Fruit fly (Drosophila melanogaster) whole organism, embryonic: ENCODE data around the gene MEP-1.

ENCODE experiments used
- Ada2b ChIP-seq: fragments of 200-800 bp; sonication (Bioruptor generic); IDR thresholded peaks from 2 replicates; pipeline ENCODE4 v1.3.6; 2022; ENCODE audit warnings: missing biosample characterization, missing genetic modification characterization
- Adf1 ChIP-seq: fragments of 200-800 bp; sonication (Bioruptor generic); IDR thresholded peaks from 2 replicates; pipeline ENCODE4 v1.3.6; 2022; ENCODE audit warnings: missing biosample characterization, missing genetic modification characterization
- Aef1 ChIP-seq: fragments of 200-800 bp; sonication (Bioruptor generic); IDR thresholded peaks from 3 replicates; pipeline ENCODE4 v1.3.6; 2022; ENCODE audit warnings: missing biosample characterization, missing genetic modification characterization
- CG10654 ChIP-seq: fragments of 200-800 bp; sonication (Bioruptor generic); optimal IDR thresholded peaks from 2 replicates; lab custom pipeline; 2016; ENCODE audit warnings: missing biosample characterization, missing genetic modification characterization
- CG11093 ChIP-seq: fragments of 200-800 bp; sonication (Bioruptor generic); IDR thresholded peaks from 3 replicates; pipeline ENCODE4 v1.3.6; 2022; ENCODE audit warnings: missing biosample characterization, missing genetic modification characterization
- CG12071 ChIP-seq: fragments of 200-800 bp; sonication (Bioruptor generic); optimal IDR thresholded peaks from 3 replicates; lab custom pipeline; 2018; ENCODE audit warnings: missing biosample characterization, mild to moderate bottlenecking, missing genetic modification characterization
- CG12391 ChIP-seq: fragments of 200-800 bp; sonication (Bioruptor generic); optimal IDR thresholded peaks from 3 replicates; lab custom pipeline; 2018; ENCODE audit warnings: missing biosample characterization, mild to moderate bottlenecking, missing genetic modification characterization, moderate library complexity
- CG14441 ChIP-seq: fragments of 200-800 bp; sonication (Bioruptor generic); IDR thresholded peaks from 2 replicates; pipeline ENCODE4 v1.3.6; 2022; ENCODE audit warnings: missing biosample characterization, missing genetic modification characterization
- CG15269 ChIP-seq: fragments of 200-800 bp; sonication (Bioruptor generic); optimal IDR thresholded peaks from 2 replicates; lab custom pipeline; 2018; ENCODE audit warnings: missing biosample characterization, mild to moderate bottlenecking, missing genetic modification characterization, moderate library complexity
- CG17186 ChIP-seq: fragments of 200-800 bp; sonication (Bioruptor generic); optimal IDR thresholded peaks from 3 replicates; lab custom pipeline; 2017; ENCODE audit warnings: missing biosample characterization, missing genetic modification reagents, missing genetic modification characterization
- CG17829 ChIP-seq: fragments of 200-800 bp; optimal IDR thresholded peaks from 2 replicates; lab custom pipeline; 2019; ENCODE audit warnings: missing biosample characterization, mild to moderate bottlenecking, missing genetic modification characterization, moderate library complexity
- CG18476 ChIP-seq: fragments of 200-800 bp; sonication (Bioruptor generic); optimal IDR thresholded peaks from 2 replicates; lab custom pipeline; 2016; ENCODE audit warnings: missing biosample characterization, mild to moderate bottlenecking, missing genetic modification characterization
- CG2712 ChIP-seq: fragments of 200-800 bp; optimal IDR thresholded peaks from 3 replicates; lab custom pipeline; 2019; ENCODE audit warnings: missing biosample characterization, mild to moderate bottlenecking, missing genetic modification characterization, moderate library complexity
- CG31224 ChIP-seq: fragments of 200-800 bp; sonication (Bioruptor generic); IDR thresholded peaks from 2 replicates; pipeline ENCODE4 v1.3.6; 2022; ENCODE audit warnings: missing biosample characterization, missing genetic modification characterization
- CG3281 ChIP-seq: fragments of 200-800 bp; sonication (Bioruptor generic); optimal IDR thresholded peaks from 3 replicates; lab custom pipeline; 2017; ENCODE audit warnings: missing biosample characterization, mild to moderate bottlenecking, missing genetic modification characterization
- CG4360 ChIP-seq: fragments of 200-800 bp; sonication (Bioruptor generic); IDR thresholded peaks from 2 replicates; pipeline ENCODE4 v1.3.6; 2022; ENCODE audit warnings: missing biosample characterization, missing genetic modification characterization
- CG7745 ChIP-seq: fragments of 200-800 bp; sonication (Bioruptor generic); optimal IDR thresholded peaks from 2 replicates; lab custom pipeline; 2018; ENCODE audit warnings: missing biosample characterization, mild to moderate bottlenecking, missing genetic modification characterization, moderate library complexity
- CG8388 ChIP-seq: fragments of 200-800 bp; sonication (Bioruptor generic); optimal IDR thresholded peaks from 2 replicates; lab custom pipeline; 2019; ENCODE audit warnings: missing biosample characterization, mild to moderate bottlenecking, missing genetic modification characterization, moderate library complexity
- D19A ChIP-seq: fragments of 200-800 bp; optimal IDR thresholded peaks from 3 replicates; lab custom pipeline; 2019; ENCODE audit warnings: missing biosample characterization, mild to moderate bottlenecking, missing genetic modification characterization, moderate library complexity
- Dbx ChIP-seq: fragments of 200-800 bp; sonication (Bioruptor generic); IDR thresholded peaks from 3 replicates; pipeline ENCODE4 v1.3.6; 2022; ENCODE audit warnings: missing biosample characterization, missing genetic modification characterization
- Ets65A ChIP-seq: fragments of 200-800 bp; sonication (Bioruptor generic); peaks from one replicate; lab custom pipeline; 2016; ENCODE audit warnings: missing biosample characterization, missing genetic modification characterization
- Gug ChIP-seq: fragments of 200-800 bp; sonication (Bioruptor generic); IDR thresholded peaks from 4 replicates; pipeline ENCODE4 v1.3.6; 2022; ENCODE audit warnings: missing biosample characterization, missing genetic modification characterization
- H15 ChIP-seq: fragments of 200-800 bp; sonication (Bioruptor generic); IDR thresholded peaks from 3 replicates; pipeline ENCODE4 v1.3.6; 2022; ENCODE audit warnings: missing biosample characterization, missing genetic modification characterization
- Kr ChIP-seq: fragments of 200-800 bp; sonication (Bioruptor generic); optimal IDR thresholded peaks from 2 replicates; lab custom pipeline; 2017; ENCODE audit warnings: missing biosample characterization, mild to moderate bottlenecking, missing genetic modification characterization
- Lhr ChIP-seq: fragments of 200-800 bp; sonication (Bioruptor generic); optimal IDR thresholded peaks from 3 replicates; lab custom pipeline; 2017; ENCODE audit warnings: mild to moderate bottlenecking, missing biosample characterization, missing genetic modification reagents, missing genetic modification characterization
- MESR4 ChIP-seq: fragments of 200-800 bp; sonication (Bioruptor generic); optimal IDR thresholded peaks from 2 replicates; lab custom pipeline; 2018; ENCODE audit warnings: missing biosample characterization, mild to moderate bottlenecking, missing genetic modification characterization, moderate library complexity
- Med ChIP-seq: fragments of 200-800 bp; sonication (Bioruptor generic); peaks from one replicate; lab custom pipeline; 2016; ENCODE audit warnings: missing biosample characterization, missing genetic modification characterization, mild to moderate bottlenecking, inconsistent platforms, moderate library complexity
- Opbp ChIP-seq: fragments of 200-800 bp; sonication (Bioruptor generic); IDR thresholded peaks from 3 replicates; pipeline ENCODE4 v1.3.6; 2022; ENCODE audit warnings: missing biosample characterization, missing genetic modification characterization; ENCODE audit not compliant: partially characterized antibody
- Xrp1 ChIP-seq: fragments of 200-800 bp; sonication (Bioruptor generic); IDR thresholded peaks from 2 replicates; pipeline ENCODE4 v1.3.6; 2022; ENCODE audit warnings: missing biosample characterization, missing genetic modification characterization
- az2 ChIP-seq: fragments of 200-800 bp; sonication (Bioruptor generic); optimal IDR thresholded peaks from 3 replicates; lab custom pipeline; 2016; ENCODE audit warnings: missing biosample characterization, missing genetic modification characterization
- caup ChIP-seq: fragments of 200-800 bp; sonication (Bioruptor generic); optimal IDR thresholded peaks from 3 replicates; lab custom pipeline; 2017; ENCODE audit warnings: missing biosample characterization, mild to moderate bottlenecking, missing genetic modification characterization, moderate library complexity; ENCODE audit not compliant: severe bottlenecking
- chif ChIP-seq, 2 experiments: fragments of 200-800 bp; sonication (Bioruptor generic); optimal IDR thresholded peaks; 3 replicates each; lab custom pipeline; 2016; ENCODE audit warnings: missing biosample characterization in 2 of 2, missing genetic modification characterization in 2 of 2
- ewg ChIP-seq: fragments of 200-800 bp; sonication (Bioruptor generic); optimal IDR thresholded peaks from 3 replicates; lab custom pipeline; 2017; ENCODE audit warnings: mild to moderate bottlenecking, missing biosample characterization, missing genetic modification reagents, missing genetic modification characterization
- exex ChIP-seq: fragments of 200-800 bp; sonication (Bioruptor generic); optimal IDR thresholded peaks from 4 replicates; lab custom pipeline; 2018; ENCODE audit warnings: missing biosample characterization, mild to moderate bottlenecking, missing genetic modification characterization, moderate library complexity
- gcm2 ChIP-seq: fragments of 200-800 bp; sonication (Bioruptor generic); optimal IDR thresholded peaks from 2 replicates; lab custom pipeline; 2016; ENCODE audit warnings: missing biosample characterization, missing genetic modification characterization
- kah ChIP-seq: fragments of 200-800 bp; sonication (Bioruptor generic); optimal IDR thresholded peaks from 2 replicates; lab custom pipeline; 2018; ENCODE audit warnings: missing biosample characterization, mild to moderate bottlenecking, missing genetic modification characterization
- lov ChIP-seq, 2 experiments: fragments of 200-800 bp in 1 of 2; fragments of >200 bp in 1 of 2; sonication (Bioruptor generic) in 1 of 2; IDR thresholded peaks in 1 of 2; optimal IDR thresholded peaks in 1 of 2; 2 replicates in 1 of 2; 3 replicates in 1 of 2; pipeline versions ENCODE4 v1.3.6 to Lab custom; 2017 to 2022; ENCODE audit warnings: missing biosample characterization in 1 of 2, missing genetic modification characterization in 1 of 2
- phol ChIP-seq: fragments of 200-800 bp; sonication (Bioruptor generic); optimal IDR thresholded peaks from 3 replicates; lab custom pipeline; 2018; ENCODE audit warnings: missing biosample characterization, mild to moderate bottlenecking, missing genetic modification characterization, moderate library complexity
- row ChIP-seq: fragments of 200-800 bp; sonication (Bioruptor generic); IDR thresholded peaks from 3 replicates; pipeline ENCODE4 v1.3.6; 2022; ENCODE audit warnings: missing biosample characterization, missing genetic modification characterization
- sna ChIP-seq: fragments of 200-800 bp; sonication (Bioruptor generic); IDR thresholded peaks from 2 replicates; pipeline ENCODE4 v1.3.6; 2022; ENCODE audit warnings: missing biosample characterization, missing genetic modification characterization; ENCODE audit not compliant: partially characterized antibody
- sob ChIP-seq: fragments of 200-800 bp; sonication (Bioruptor generic); IDR thresholded peaks from 2 replicates; pipeline ENCODE4 v1.3.6; 2022; ENCODE audit warnings: missing biosample characterization, missing genetic modification characterization
- tap ChIP-seq: fragments of 200-800 bp; optimal IDR thresholded peaks from 3 replicates; lab custom pipeline; 2019; ENCODE audit warnings: missing biosample characterization, mild to moderate bottlenecking, missing genetic modification characterization, moderate library complexity
- tgo ChIP-seq: fragments of 200-800 bp; sonication (Bioruptor generic); IDR thresholded peaks from 3 replicates; pipeline ENCODE4 v1.3.6; 2022; ENCODE audit warnings: missing biosample characterization, missing genetic modification characterization
- unpg ChIP-seq: fragments of 200-800 bp; sonication (Bioruptor generic); optimal IDR thresholded peaks from 3 replicates; lab custom pipeline; 2018; ENCODE audit warnings: missing biosample characterization, mild to moderate bottlenecking, missing genetic modification characterization, moderate library complexity
- usp ChIP-seq: fragments of >200 bp; optimal IDR thresholded peaks from 2 replicates; lab custom pipeline; 2017; ENCODE audit warnings: missing biosample characterization, missing genetic modification characterization
- zen ChIP-seq: fragments of 200-800 bp; sonication (Bioruptor generic); optimal IDR thresholded peaks from 3 replicates; lab custom pipeline; 2018; ENCODE audit warnings: missing biosample characterization, mild to moderate bottlenecking, missing genetic modification characterization, moderate library complexity
- zf30C ChIP-seq: fragments of 200-800 bp; sonication (Bioruptor generic); optimal IDR thresholded peaks from 3 replicates; lab custom pipeline; 2018; ENCODE audit warnings: missing biosample characterization, mild to moderate bottlenecking, missing genetic modification characterization

MEP-1 gene

DNA sequence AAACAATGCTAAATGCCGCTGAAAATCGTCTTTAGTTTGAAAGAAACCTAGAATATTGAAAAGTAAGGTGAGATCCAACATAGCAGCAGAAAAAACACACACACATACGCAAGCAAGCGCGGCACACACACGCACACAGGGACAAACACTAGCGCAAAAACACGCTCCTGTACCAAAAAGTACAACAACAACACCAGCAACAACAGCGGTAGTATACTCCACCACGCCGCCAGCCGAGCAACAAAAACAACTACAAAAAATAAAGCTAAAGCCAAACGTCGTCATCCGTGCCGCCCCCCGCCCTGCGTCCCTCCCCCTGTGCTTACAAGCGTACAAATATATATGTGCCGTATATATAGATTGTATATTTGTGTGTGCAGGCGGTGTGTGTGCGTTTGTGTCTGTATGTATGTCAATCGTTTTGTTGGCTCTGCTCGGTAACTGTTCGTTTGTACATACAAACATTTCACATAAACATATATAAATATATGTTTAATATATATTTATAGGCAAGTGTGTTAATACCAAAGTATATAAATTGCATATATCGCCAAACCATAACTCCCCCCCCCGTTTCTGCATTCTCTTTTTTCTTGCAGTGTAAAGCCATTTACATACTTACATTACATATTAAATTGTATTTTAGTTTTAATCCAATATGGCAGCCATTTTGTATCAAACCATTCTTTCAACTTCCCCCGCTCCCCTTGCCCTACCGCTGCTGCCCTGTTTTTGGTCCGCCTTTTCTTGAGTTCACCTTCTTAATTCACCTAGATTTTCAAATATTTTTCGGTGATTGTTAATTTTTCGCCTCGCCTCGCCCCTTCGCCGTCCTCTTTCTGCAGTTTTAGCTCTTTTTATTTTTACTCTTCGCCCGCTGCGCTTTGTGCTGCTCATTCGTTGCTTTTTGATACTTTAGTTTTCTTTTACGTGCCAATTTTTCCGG lies 4.8 kb downstream of the MEP-1 start (continued):
- TF ChIP-seq tap (tag; lab: Kevin White, UChicago) (no peak), ewg (GFP tag; lab: Kevin White, UChicago) (peak; percentile 6), Kr (no peak), Adf1 (GFP tag; lab: Robert Waterston, UW) (peak; percentile 51; the same call in 1 of the 2 replicates), CG17186 (GFP tag; lab: Kevin White, UChicago) (no peak), Lhr (GFP tag; lab: Kevin White, UChicago) (no peak), CG18476 (no peak), MESR4 (GFP tag; lab: Kevin White, UChicago) (no peak), sob (0 out of 2 replicates have a peak, but pooled peaks have one; percentile 5), H15 (no peak), CG4360 (GFP tag; lab: Robert Waterston, UW) (peak; percentile 94), Xrp1 (GFP tag; lab: Robert Waterston, UW) (peak; percentile 47; the same call in 1 of the 2 replicates), Aef1 (peak; percentile 51; the same call in 2 of the 3 replicates), kah (no peak), Ada2b (GFP tag; lab: Robert Waterston, UW) (0 out of 2 replicates have a peak, but pooled peaks have one; percentile 24), Dbx (GFP tag; lab: Robert Waterston, UW) (peak; percentile 18; the same call in 1 of the 3 replicates), CG15269 (peak; percentile 26), CG11093 (no peak), Opbp (no peak), az2 (peak; percentile 7), Ets65A (peak; percentile 53), gcm2 (GFP tag; lab: Kevin White, UChicago) (no peak), sna (GFP tag; lab: Robert Waterston, UW) (no peak; the same call in 1 of the 2 replicates), row (peak; percentile 23; the same call in 1 of the 3 replicates), CG10654 (GFP tag; lab: Kevin White, UChicago) (peak; percentile 16), usp (GFP tag; lab: Kevin White, UChicago) (no peak), exex (tag; lab: Kevin White, UChicago) (no peak), CG8388 (no peak), CG12071 (GFP tag; lab: Kevin White, UChicago) (no peak), D19A (peak; percentile 22), tgo (0 out of 3 replicates have a peak, but pooled peaks have one; percentile 21), CG31224 (GFP tag; lab: Robert Waterston, UW) (no peak), Gug (GFP tag; lab: Robert Waterston, UW) (0 out of 4 replicates have a peak, but pooled peaks have one; percentile 6), CG7745 (tag; lab: Kevin White, UChicago) (no peak), zen (no peak), Med (GFP tag; lab: Kevin White, UChicago) (peak; percentile 31), CG14441 (GFP tag; lab: Robert Waterston, UW) (0 out of 2 replicates have a peak, but pooled peaks have one; percentile 17), caup (no peak), CG17829 (tag; lab: Kevin White, UChicago) (peak; percentile 12), zf30C (peak; percentile 45), chif (GFP tag; optimal IDR thresholded peaks at IDR 0.05; lab: Kevin White, UChicago) (no peak), lov (optimal IDR thresholded peaks at IDR 0.05; lab: Kevin White, UChicago) (no peak), lov (GFP tag; IDR thresholded peaks at IDR 0.05; lab: Robert Waterston, UW) (no peak), CG3281 (GFP tag; lab: Kevin White, UChicago) (no peak), phol (tag; lab: Kevin White, UChicago) (peak; percentile 73), CG12391 (tag; lab: Kevin White, UChicago) (peak; percentile 5), CG2712 (tag; lab: Kevin White, UChicago) (peak; percentile 29), unpg (GFP tag; lab: Kevin White, UChicago) (no peak)
